Worm (Caenorhabditis elegans) whole organism, L1 larva: ENCODE measurements around the gene fln-1.

Source experiments
- jun-1 ChIP-seq: fragments of 150-350 bp; optimal IDR thresholded peaks from 2 replicates; lab custom pipeline; 2014; ENCODE audit warnings: missing biosample characterization, missing genetic modification reagents, missing genetic modification characterization
- lin-39 ChIP-seq: fragments of 150-350 bp; optimal IDR thresholded peaks from 2 replicates; lab custom pipeline; 2014; ENCODE audit warnings: missing biosample characterization, missing genetic modification reagents, missing genetic modification characterization

DNA sequence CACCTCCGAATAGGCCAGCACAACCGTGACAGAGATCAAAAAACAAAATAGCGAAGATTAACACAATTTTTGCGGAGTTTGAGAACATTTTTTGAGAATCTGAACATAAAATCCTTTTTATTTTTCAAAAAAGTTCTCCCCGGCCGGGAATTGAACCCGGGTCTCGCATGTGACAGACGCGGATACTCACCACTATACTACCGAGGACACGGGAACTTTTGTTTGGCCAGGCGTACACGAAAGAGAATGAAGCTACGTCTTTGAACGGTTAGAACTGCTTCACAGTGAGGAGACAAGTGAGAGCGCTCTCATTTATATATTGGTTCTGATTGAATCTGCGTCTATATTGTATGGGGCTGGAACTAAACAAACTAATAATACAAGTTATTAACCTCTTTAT, 53.3 kb downstream of the fln-1 start, which contains the start of gene grl-26:
- TF ChIP-seq jun-1: no peak
- no peak for TF ChIP-seq lin-39 (tag; lab: Kevin White, UChicago)
